Worm (Caenorhabditis elegans) whole organism, L4 larva: Measurements from ENCODE around the gene Y41C4A.7.
A peak's percentile ranks its signal among the peaks of the same experiment; 100 is the strongest.

Experiments used
- D1046.2 ChIP-seq: fragments of 200-800 bp; sonication (Bioruptor generic); IDR thresholded peaks from 2 replicates; pipeline ENCODE4 v1.3.6; 2022; ENCODE audit warnings: missing genetic modification characterization, missing compliant biosample characterization
- F10B5.3 ChIP-seq: sonication (generic microtip); optimal IDR thresholded peaks from 2 replicates; lab custom pipeline; 2016; ENCODE audit warnings: mild to moderate bottlenecking, missing genetic modification characterization, missing compliant biosample characterization
- F49E8.2 ChIP-seq: sonication (generic microtip); optimal IDR thresholded peaks from 2 replicates; lab custom pipeline; 2016; ENCODE audit warnings: missing compliant biosample characterization, mild to moderate bottlenecking, missing genetic modification characterization, borderline replicate concordance
- T26A8.4 ChIP-seq: fragments of 200-800 bp; sonication (Bioruptor generic); IDR thresholded peaks from 2 replicates; pipeline ENCODE4 v1.3.6; 2022; ENCODE audit warnings: missing genetic modification characterization, missing compliant biosample characterization
- Y48G9A.11 ChIP-seq: fragments of 200-800 bp; sonication (Bioruptor generic); IDR thresholded peaks from 2 replicates; pipeline ENCODE4 v1.3.6; 2022; ENCODE audit warnings: missing genetic modification reagents, missing genetic modification characterization, missing compliant biosample characterization
- Y5F2A.4 ChIP-seq: fragments of 200-800 bp; sonication (Bioruptor generic); optimal IDR thresholded peaks from 2 replicates; lab custom pipeline; 2018; ENCODE audit warnings: mild to moderate bottlenecking, missing genetic modification characterization, missing compliant biosample characterization
- Y75B8A.6 ChIP-seq: fragments of 200-800 bp; sonication (Bioruptor generic); IDR thresholded peaks from 2 replicates; pipeline ENCODE4 v1.3.6; 2022; ENCODE audit warnings: missing genetic modification reagents, missing genetic modification characterization, missing compliant biosample characterization
- aha-1 ChIP-seq: fragments of 150-350 bp; peaks from one replicate; lab custom pipeline; 2014; ENCODE audit warnings: missing biosample characterization, missing genetic modification characterization
- ceh-20 ChIP-seq: fragments of 200-800 bp; sonication (Bioruptor generic); IDR thresholded peaks from 2 replicates; pipeline ENCODE4 v1.3.6; 2022; ENCODE audit warnings: missing genetic modification reagents, missing genetic modification characterization, missing compliant biosample characterization
- ceh-82 ChIP-seq: sonication (generic microtip); optimal IDR thresholded peaks from 2 replicates; lab custom pipeline; 2017; ENCODE audit warnings: missing biosample characterization, missing genetic modification characterization
- cey-2 ChIP-seq: sonication (generic microtip); optimal IDR thresholded peaks from 3 replicates; lab custom pipeline; 2017; ENCODE audit warnings: missing genetic modification characterization, mild to moderate bottlenecking, missing compliant biosample characterization, antibody characterized with exemption, borderline replicate concordance; ENCODE audit not compliant: insufficient read depth
- ctbp-1 ChIP-seq: fragments of 200-800 bp; sonication (Bioruptor generic); IDR thresholded peaks from 2 replicates; pipeline ENCODE4 v1.3.6; 2022; ENCODE audit warnings: missing genetic modification reagents, missing genetic modification characterization, missing compliant biosample characterization
- daf-12 ChIP-seq: fragments of 150-350 bp; optimal IDR thresholded peaks from 2 replicates; lab custom pipeline; 2014; ENCODE audit warnings: missing biosample characterization, missing genetic modification reagents, missing genetic modification characterization
- daf-19 ChIP-seq: fragments of 200-800 bp; sonication (Bioruptor generic); conservative IDR thresholded peaks from 2 replicates; pipeline ENCODE4 v1.3.6; 2022; ENCODE audit warnings: missing genetic modification characterization, missing compliant biosample characterization
- dmd-8 ChIP-seq: fragments of 200-800 bp; sonication (Bioruptor generic); IDR thresholded peaks from 2 replicates; pipeline ENCODE4 v1.3.6; 2022; ENCODE audit warnings: missing genetic modification characterization, missing compliant biosample characterization
- dmd-9 ChIP-seq: fragments of 200-800 bp; sonication (Bioruptor generic); IDR thresholded peaks from 2 replicates; pipeline ENCODE4 v1.3.6; 2022; ENCODE audit warnings: missing genetic modification reagents, missing genetic modification characterization, missing compliant biosample characterization
- dve-1 ChIP-seq: sonication (generic microtip); optimal IDR thresholded peaks from 2 replicates; lab custom pipeline; 2017; ENCODE audit warnings: antibody characterized with exemption, mild to moderate bottlenecking, missing genetic modification characterization, missing compliant biosample characterization; ENCODE audit not compliant: insufficient read depth
- egl-27 ChIP-seq: sonication (generic microtip); optimal IDR thresholded peaks from 3 replicates; lab custom pipeline; 2017; ENCODE audit warnings: missing biosample characterization, missing genetic modification reagents, missing genetic modification characterization
- egl-43 ChIP-seq: fragments of 200-800 bp; sonication (Bioruptor generic); IDR thresholded peaks from 2 replicates; pipeline ENCODE4 v1.3.6; 2022; ENCODE audit warnings: missing genetic modification reagents, missing genetic modification characterization, missing compliant biosample characterization
- jun-1 ChIP-seq: fragments of 150-350 bp; optimal IDR thresholded peaks from 2 replicates; lab custom pipeline; 2014; ENCODE audit warnings: missing biosample characterization, missing genetic modification reagents, missing genetic modification characterization
- lin-38 ChIP-seq: fragments of 200-800 bp; sonication (Bioruptor generic); IDR thresholded peaks from 2 replicates; pipeline ENCODE4 v1.3.6; 2022; ENCODE audit warnings: missing genetic modification reagents, missing genetic modification characterization, missing compliant biosample characterization
- lsy-2 ChIP-seq, 2 experiments: fragments of 150-350 bp in 1 of 2; sonication (generic microtip) in 1 of 2; optimal IDR thresholded peaks; 2 replicates each; lab custom pipeline; 2014 to 2017; ENCODE audit warnings: missing biosample characterization in 2 of 2, missing genetic modification characterization in 2 of 2
- madf-5 ChIP-seq, 2 experiments: fragments of 200-800 bp; sonication (Bioruptor generic); IDR thresholded peaks; 2 replicates each; pipeline ENCODE4 v1.3.6; 2022; ENCODE audit warnings: missing compliant biosample characterization in 2 of 2, missing genetic modification characterization in 2 of 2
- madf-9 ChIP-seq: fragments of 200-800 bp; sonication (Bioruptor generic); conservative IDR thresholded peaks from 2 replicates; pipeline ENCODE4 v1.3.6; 2022; ENCODE audit warnings: missing genetic modification reagents, missing genetic modification characterization, missing compliant biosample characterization
- mep-1 ChIP-seq: fragments of 150-350 bp; sonication (generic microtip); optimal IDR thresholded peaks from 3 replicates; lab custom pipeline; 2014; ENCODE audit warnings: missing biosample characterization, missing genetic modification characterization
- mes-2 ChIP-seq: sonication (generic microtip); optimal IDR thresholded peaks from 2 replicates; lab custom pipeline; 2016; ENCODE audit warnings: missing genotype, mild to moderate bottlenecking, missing genetic modification characterization, missing compliant biosample characterization; ENCODE audit not compliant: poor library complexity, severe bottlenecking
- nhr-11 ChIP-seq: fragments of 150-350 bp; optimal IDR thresholded peaks from 2 replicates; lab custom pipeline; 2014; ENCODE audit warnings: missing biosample characterization, missing genetic modification characterization
- nhr-111 ChIP-seq: fragments of 200-800 bp; sonication (Bioruptor generic); optimal IDR thresholded peaks from 2 replicates; lab custom pipeline; 2018; ENCODE audit warnings: mild to moderate bottlenecking, missing genetic modification characterization, missing compliant biosample characterization
- nhr-237 ChIP-seq: sonication (generic microtip); optimal IDR thresholded peaks from 2 replicates; lab custom pipeline; 2017; ENCODE audit warnings: missing biosample characterization, missing genetic modification characterization
- nhr-76 ChIP-seq: fragments of 150-350 bp; optimal IDR thresholded peaks from 2 replicates; lab custom pipeline; 2014; ENCODE audit warnings: missing biosample characterization, missing genetic modification characterization
- pha-4 ChIP-seq, 2 experiments: fragments of 150-350 bp in 1 of 2; fragments of 200-800 bp in 1 of 2; sonication (Bioruptor generic) in 1 of 2; IDR thresholded peaks in 1 of 2; optimal IDR thresholded peaks in 1 of 2; 2 replicates each; pipeline versions ENCODE4 v1.3.6 to Lab custom; 2014 to 2022; ENCODE audit warnings: missing genetic modification characterization in 2 of 2, missing genetic modification reagents in 2 of 2, missing biosample characterization in 1 of 2, missing compliant biosample characterization in 1 of 2
- php-3 ChIP-seq: fragments of 200-800 bp; sonication (Bioruptor generic); IDR thresholded peaks from 2 replicates; pipeline ENCODE4 v1.3.6; 2022; ENCODE audit warnings: missing genetic modification reagents, missing genetic modification characterization, missing compliant biosample characterization
- set-16 ChIP-seq: fragments of 200-800 bp; sonication (Bioruptor generic); IDR thresholded peaks from 2 replicates; pipeline ENCODE4 v1.3.6; 2022; ENCODE audit warnings: missing genetic modification reagents, missing genetic modification characterization, missing compliant biosample characterization
- snpc-1.2 ChIP-seq: fragments of 200-800 bp; sonication (Bioruptor generic); IDR thresholded peaks from 2 replicates; pipeline ENCODE4 v1.3.6; 2022; ENCODE audit warnings: missing genetic modification reagents, missing genetic modification characterization, missing compliant biosample characterization
- spr-1 ChIP-seq: sonication (generic microtip); optimal IDR thresholded peaks from 2 replicates; lab custom pipeline; 2016; ENCODE audit warnings: mild to moderate bottlenecking, missing genetic modification characterization, missing compliant biosample characterization
- tag-97 ChIP-seq: fragments of 200-800 bp; sonication (Bioruptor generic); IDR thresholded peaks from 2 replicates; pipeline ENCODE4 v1.3.6; 2022; ENCODE audit warnings: missing genetic modification characterization, missing compliant biosample characterization
- unc-62 ChIP-seq, 3 experiments: fragments of 150-350 bp in 1 of 3; sonication (generic microtip); optimal IDR thresholded peaks in 2 of 3; peaks in 1 of 3; 1 replicate in 1 of 3; 2 replicates in 2 of 3; lab custom pipeline; 2014 to 2017; ENCODE audit warnings: missing biosample characterization in 3 of 3, missing genetic modification characterization in 3 of 3, missing genetic modification reagents in 3 of 3, missing genotype in 1 of 3
- zfp-3 ChIP-seq: fragments of 200-800 bp; sonication (Bioruptor generic); conservative IDR thresholded peaks from 2 replicates; pipeline ENCODE4 v1.3.6; 2022; ENCODE audit warnings: missing genetic modification reagents, missing genetic modification characterization, missing compliant biosample characterization
- zip-11 ChIP-seq: fragments of 200-800 bp; sonication (Bioruptor generic); IDR thresholded peaks from 2 replicates; pipeline ENCODE4 v1.3.6; 2022; ENCODE audit warnings: missing genetic modification characterization, missing compliant biosample characterization
- zip-2 ChIP-seq: fragments of 150-350 bp; optimal IDR thresholded peaks from 2 replicates; lab custom pipeline; 2014; ENCODE audit warnings: missing biosample characterization, missing genetic modification characterization
- ztf-11 ChIP-seq: fragments of 150-350 bp; optimal IDR thresholded peaks from 2 replicates; lab custom pipeline; 2014; ENCODE audit warnings: missing biosample characterization, missing genetic modification characterization

Gene Y41C4A.7

ce11 chrIII:11703006-11703775 lies 4.5 kb downstream of the Y41C4A.7 start:
- 0 out of 2 replicates have a peak, but pooled peaks have one; percentile 47 for TF ChIP-seq dmd-9 (GFP tag; lab: Robert Waterston, UW)
- TF ChIP-seq nhr-237 (tag; lab: Kevin White, UChicago) = no peak
- no peak for TF ChIP-seq Y75B8A.6 (GFP tag; lab: Robert Waterston, UW)
- TF ChIP-seq unc-62 (GFP tag; optimal IDR thresholded peaks at IDR 0.05 in 1 of 2; lab: Kevin White, UChicago) = peak in 1 of 2 experiments; percentile 52
- TF ChIP-seq unc-62 (tag; optimal IDR thresholded peaks at IDR 0.05; lab: Kevin White, UChicago) = no peak
- TF ChIP-seq lsy-2 (tag; optimal IDR thresholded peaks at IDR 0.05; lab: Kevin White, UChicago) = no peak
- no peak for TF ChIP-seq egl-27
- TF ChIP-seq aha-1 (tag; lab: Kevin White, UChicago) = peak; percentile 86
- TF ChIP-seq F49E8.2 (tag; lab: Kevin White, UChicago) = no peak
- no peak for TF ChIP-seq dve-1 (tag; lab: Kevin White, UChicago)
- TF ChIP-seq nhr-76 (tag; lab: Kevin White, UChicago) = no peak
- no peak for TF ChIP-seq jun-1 (tag; lab: Kevin White, UChicago)
- peak; percentile 83 for TF ChIP-seq set-16 (GFP tag; lab: Robert Waterston, UW)
- no peak for TF ChIP-seq egl-43 (GFP tag; lab: Robert Waterston, UW)

ce11 chrIII:11703776-11704093 lies 5.1 kb downstream of the Y41C4A.7 start, which contains the start of gene col-95:
TSS of gene col-95 (plus strand) at chrIII:11703994.
- TF ChIP-seq zip-11 (GFP tag; lab: Robert Waterston, UW) (no peak), dmd-8 (GFP tag; lab: Robert Waterston, UW) (no peak), ctbp-1 (GFP tag; lab: Robert Waterston, UW) (no peak), D1046.2 (GFP tag; lab: Robert Waterston, UW) (no peak)

- TF ChIP-seq pha-4 (GFP tag; IDR thresholded peaks at IDR 0.05; lab: Robert Waterston, UW) (no peak), pha-4 (tag; optimal IDR thresholded peaks at IDR 0.05; lab: Kevin White, UChicago) (no peak), nhr-76 (tag; lab: Kevin White, UChicago) (no peak), zfp-3 (GFP tag; lab: Robert Waterston, UW) (no peak), tag-97 (GFP tag; lab: Robert Waterston, UW) (no peak), daf-19 (GFP tag; lab: Robert Waterston, UW) (no peak), nhr-237 (tag; lab: Kevin White, UChicago) (no peak), madf-5 (GFP tag; IDR thresholded peaks at IDR 0.05; lab: Robert Waterston, UW) (0 out of 4 replicates have a peak, but pooled peaks of 1 of the 2 experiments have one; percentile 10), php-3 (GFP tag; lab: Robert Waterston, UW) (no peak), nhr-111 (no peak), cey-2 (tag; lab: Kevin White, UChicago) (no peak), nhr-11 (tag; lab: Kevin White, UChicago) (no peak), zip-2 (tag; lab: Kevin White, UChicago) (no peak), set-16 (GFP tag; lab: Robert Waterston, UW) (peak; percentile 96), Y5F2A.4 (GFP tag; lab: Kevin White, UChicago) (no peak)
- TF ChIP-seq, all 104 proteins: peak for 2
These were observed 5.8 kb downstream of the Y41C4A.7 start for ce11 chrIII:11704377-11704978.

ce11 chrIII:11705930-11706329 lies 7.3 kb downstream of the Y41C4A.7 start:
- TF ChIP-seq T26A8.4 (GFP tag; lab: Robert Waterston, UW) = no peak
- no peak for TF ChIP-seq D1046.2 (GFP tag; lab: Robert Waterston, UW)
- peak in 1 of 2 experiments; percentile 30; a peak in 1 of 4 replicates for TF ChIP-seq madf-5 (GFP tag; IDR thresholded peaks at IDR 0.05; lab: Robert Waterston, UW)
- no peak for TF ChIP-seq mep-1 (tag; lab: Kevin White, UChicago)
- no peak for TF ChIP-seq F10B5.3 (tag; lab: Kevin White, UChicago)
- no peak for TF ChIP-seq nhr-11 (tag; lab: Kevin White, UChicago)
- TF ChIP-seq snpc-1.2 = no peak
- TF ChIP-seq ceh-20 (GFP tag; lab: Robert Waterston, UW) = 0 out of 2 replicates have a peak, but pooled peaks have one; percentile 42
- 0 out of 2 replicates have a peak, but pooled peaks have one; percentile 17 for TF ChIP-seq Y48G9A.11 (GFP tag; lab: Robert Waterston, UW)
- no peak for TF ChIP-seq ceh-82 (tag; lab: Kevin White, UChicago)
- peak; percentile 19 for TF ChIP-seq mes-2 (tag; lab: Kevin White, UChicago)
- TF ChIP-seq ztf-11 (tag; lab: Kevin White, UChicago) = no peak
- TF ChIP-seq set-16 (GFP tag; lab: Robert Waterston, UW) = peak; percentile 98
- no peak for TF ChIP-seq spr-1 (tag; lab: Kevin White, UChicago)
- no peak for TF ChIP-seq daf-12 (tag; lab: Kevin White, UChicago)
- TF ChIP-seq madf-9 = no peak
- no peak for TF ChIP-seq lin-38
